Worm (Caenorhabditis elegans): Measurements from ENCODE around the gene T28F3.9.

T28F3.9 gene

ce11 chrIV:17278363-17278762, 29.9 kb upstream of the T28F3.9 start (continued):
- peak; percentile 74 for TF ChIP-seq attf-3 (GFP tag; conservative IDR thresholded peaks at IDR 0.05)
- TF ChIP-seq lin-26 (GFP tag; IDR thresholded peaks at IDR 0.05), result peak; percentile 68
- TF ChIP-seq mes-4 (tag; optimal IDR thresholded peaks at IDR 0.05), result no peak
- TF ChIP-seq lin-35 (GFP tag; optimal IDR thresholded peaks at IDR 0.05), result peak in 2 of 3 experiments; percentile 85 to 89
- 0 out of 2 replicates have a peak, but pooled peaks have one; percentile 33 for TF ChIP-seq ztf-25 (GFP tag; IDR thresholded peaks at IDR 0.05)
- peak; percentile 29 for TF ChIP-seq nhr-27 (tag; optimal IDR thresholded peaks at IDR 0.05)
- TF ChIP-seq B0019.2 (GFP tag; conservative IDR thresholded peaks at IDR 0.05), result peak; percentile 80
- peak; percentile 88 for TF ChIP-seq gei-17 (GFP tag; optimal IDR thresholded peaks at IDR 0.05)
- peak; percentile 91 for TF ChIP-seq C06A6.2 (GFP tag; conservative IDR thresholded peaks at IDR 0.05)
- TF ChIP-seq T07F8.4 (tag; optimal IDR thresholded peaks at IDR 0.05), result no peak
- peak; percentile 96 for TF ChIP-seq K11D2.4 (GFP tag; IDR thresholded peaks at IDR 0.05)
- peak; percentile 78 for TF ChIP-seq ztf-18 (tag; optimal IDR thresholded peaks at IDR 0.05)
- TF ChIP-seq F52B5.7 (tag; optimal IDR thresholded peaks at IDR 0.05), result peak; percentile 93
- TF ChIP-seq B0035.1 (tag; optimal IDR thresholded peaks at IDR 0.05), result peak; percentile 91
- TF ChIP-seq rpc-1 (optimal IDR thresholded peaks at IDR 0.05), result peak; percentile 80
- no peak for TF ChIP-seq rpc-1 (tag; optimal IDR thresholded peaks at IDR 0.05)
- TF ChIP-seq nhr-90 (tag; optimal IDR thresholded peaks at IDR 0.05), result peak; percentile 64
- TF ChIP-seq Y67H2A.10 (GFP tag; conservative IDR thresholded peaks at IDR 0.05), result peak; percentile 97
- peak; percentile 97 for TF ChIP-seq ztf-26 (tag; optimal IDR thresholded peaks at IDR 0.05)
- peak; percentile 5 for TF ChIP-seq T26A5.8 (tag; optimal IDR thresholded peaks at IDR 0.05)
- peak; percentile 64 for TF ChIP-seq lsl-1 (GFP tag; optimal IDR thresholded peaks at IDR 0.05)
- peak; percentile 92 for TF ChIP-seq ztf-28 (GFP tag; IDR thresholded peaks at IDR 0.05)
- peak; percentile 94 for TF ChIP-seq ztf-6 (GFP tag; IDR thresholded peaks at IDR 0.05)
- no peak for TF ChIP-seq ceh-58 (GFP tag; IDR thresholded peaks at IDR 0.05)
- peak; percentile 97 for TF ChIP-seq chd-7 (tag; optimal IDR thresholded peaks at IDR 0.05)
- TF ChIP-seq pha-4 (tag; optimal IDR thresholded peaks at IDR 0.05), result peak; percentile 97
- no peak for TF ChIP-seq Y53F4B.3 (GFP tag; IDR thresholded peaks at IDR 0.05)
- TF ChIP-seq snpc-1.1 (tag; optimal IDR thresholded peaks at IDR 0.05; ENCODE audit: insufficient read depth), result no peak
- TF ChIP-seq K12H6.12 (tag; optimal IDR thresholded peaks at IDR 0.05), result peak; percentile 99
- peak; percentile 80 for TF ChIP-seq tbp1 (GFP tag; optimal IDR thresholded peaks at IDR 0.05)
- no peak for TF ChIP-seq sptf-2 (GFP tag; optimal IDR thresholded peaks at IDR 0.05)
- peak; percentile 78 for TF ChIP-seq aptf-2 (GFP tag; conservative IDR thresholded peaks at IDR 0.05)
- TF ChIP-seq madf-6 (GFP tag; IDR thresholded peaks at IDR 0.05), result peak; percentile 76
- peak; percentile 98 for TF ChIP-seq somi-1 (GFP tag; optimal IDR thresholded peaks at IDR 0.05)
- TF ChIP-seq ekl-4 (GFP tag; IDR thresholded peaks at IDR 0.05), result peak; percentile 97
- TF ChIP-seq F57C9.4 (tag; optimal IDR thresholded peaks at IDR 0.05), result no peak
- peak; percentile 94 for TF ChIP-seq cebp-1 (GFP tag; IDR thresholded peaks at IDR 0.05)
- peak; percentile 97 for TF ChIP-seq cebp-1 (tag; optimal IDR thresholded peaks at IDR 0.05)
- peak; percentile 65 for TF ChIP-seq efl-1 (GFP tag; optimal IDR thresholded peaks at IDR 0.05)
- TF ChIP-seq madf-3 (GFP tag; IDR thresholded peaks at IDR 0.05), result peak; percentile 94
- TF ChIP-seq F23B12.7 (tag; optimal IDR thresholded peaks at IDR 0.05; ENCODE audit: insufficient read depth), result no peak
- TF ChIP-seq egl-44 (GFP tag; IDR thresholded peaks at IDR 0.05), result peak; percentile 61; the same call in 1 of the 2 replicates
- peak; percentile 23; the same call in 1 of the 2 replicates for TF ChIP-seq hmg-20 (GFP tag; IDR thresholded peaks at IDR 0.05)
- TF ChIP-seq unc-62 (GFP tag; optimal IDR thresholded peaks at IDR 0.05), result no peak
- TF ChIP-seq dpff-1 (tag; optimal IDR thresholded peaks at IDR 0.05), result peak; percentile 91
- peak; percentile 96 for TF ChIP-seq ceh-27 (GFP tag; optimal IDR thresholded peaks at IDR 0.05)
- peak; percentile 71; the same call in 1 of the 2 replicates for TF ChIP-seq ceh-40 (GFP tag; IDR thresholded peaks at IDR 0.05)
- peak; percentile 88 for TF ChIP-seq egrh-3 (GFP tag; IDR thresholded peaks at IDR 0.05)
- peak; percentile 61 for TF ChIP-seq madf-8 (GFP tag; conservative IDR thresholded peaks at IDR 0.05)
